Fruit fly (Drosophila melanogaster) whole organism, embryonic: ENCODE results near the gene CG3529.
A peak's percentile ranks its signal among the peaks of the same experiment; 100 is the strongest.

ENCODE experiments used
- CG13123 ChIP-seq: fragments of 200-800 bp; sonication (Bioruptor generic); optimal IDR thresholded peaks from 2 replicates; lab custom pipeline; 2016; ENCODE audit warnings: missing biosample characterization, missing genetic modification characterization
- CG14014 ChIP-seq: fragments of 200-800 bp; sonication (Bioruptor generic); IDR thresholded peaks from 2 replicates; pipeline ENCODE4 v1.3.6; 2022; ENCODE audit warnings: missing biosample characterization, missing genetic modification characterization
- CG16815 ChIP-seq: fragments of 200-800 bp; sonication (Bioruptor generic); optimal IDR thresholded peaks from 3 replicates; lab custom pipeline; 2017; ENCODE audit warnings: missing biosample characterization, mild to moderate bottlenecking, missing genetic modification characterization
- CG17568 ChIP-seq: fragments of 200-800 bp; sonication (Bioruptor generic); optimal IDR thresholded peaks from 2 replicates; lab custom pipeline; 2018; ENCODE audit warnings: missing biosample characterization, mild to moderate bottlenecking, missing genetic modification characterization, moderate library complexity
- CG2116 ChIP-seq: fragments of 200-800 bp; sonication (Bioruptor generic); optimal IDR thresholded peaks from 3 replicates; lab custom pipeline; 2018; ENCODE audit warnings: missing biosample characterization, mild to moderate bottlenecking, missing genetic modification characterization
- CG2199 ChIP-seq: fragments of 200-800 bp; sonication (Bioruptor generic); IDR thresholded peaks from 3 replicates; pipeline ENCODE4 v1.3.6; 2022; ENCODE audit warnings: missing biosample characterization, missing genetic modification characterization
- CG2889 ChIP-seq: fragments of 200-800 bp; sonication (Bioruptor generic); IDR thresholded peaks from 3 replicates; pipeline ENCODE4 v1.3.6; 2022; ENCODE audit warnings: missing biosample characterization, missing genetic modification characterization
- CG3838 ChIP-seq: fragments of 200-800 bp; sonication (Bioruptor generic); optimal IDR thresholded peaks from 3 replicates; lab custom pipeline; 2016; ENCODE audit warnings: missing biosample characterization, missing genetic modification characterization
- CG4328 ChIP-seq: fragments of 200-800 bp; sonication (Bioruptor generic); optimal IDR thresholded peaks from 3 replicates; lab custom pipeline; 2017; ENCODE audit warnings: missing biosample characterization, missing genetic modification reagents, missing genetic modification characterization
- CG4404 ChIP-seq: fragments of 200-800 bp; sonication (Bioruptor generic); IDR thresholded peaks from 2 replicates; pipeline ENCODE4 v1.3.6; 2022; ENCODE audit warnings: missing biosample characterization, missing genetic modification characterization
- CG6689 ChIP-seq: fragments of 200-800 bp; sonication (Bioruptor generic); IDR thresholded peaks from 2 replicates; pipeline ENCODE4 v1.3.6; 2022; ENCODE audit warnings: missing biosample characterization, missing genetic modification characterization
- CG6854 ChIP-seq: fragments of 200-800 bp; sonication (Bioruptor generic); optimal IDR thresholded peaks from 3 replicates; lab custom pipeline; 2017; ENCODE audit warnings: missing biosample characterization, mild to moderate bottlenecking, missing genetic modification characterization
- CG8388 ChIP-seq: fragments of 200-800 bp; sonication (Bioruptor generic); optimal IDR thresholded peaks from 2 replicates; lab custom pipeline; 2019; ENCODE audit warnings: missing biosample characterization, mild to moderate bottlenecking, missing genetic modification characterization, moderate library complexity
- CG8765 ChIP-seq: fragments of 200-800 bp; sonication (Bioruptor generic); IDR thresholded peaks from 2 replicates; pipeline ENCODE4 v1.3.6; 2022; ENCODE audit warnings: missing biosample characterization, missing genetic modification characterization
- CG9437 ChIP-seq: fragments of 200-800 bp; sonication (Bioruptor generic); optimal IDR thresholded peaks from 2 replicates; lab custom pipeline; 2018; ENCODE audit warnings: missing biosample characterization, mild to moderate bottlenecking, missing genetic modification characterization
- Med ChIP-seq: fragments of 200-800 bp; sonication (Bioruptor generic); peaks from one replicate; lab custom pipeline; 2016; ENCODE audit warnings: missing biosample characterization, missing genetic modification characterization, mild to moderate bottlenecking, inconsistent platforms, moderate library complexity
- Meics ChIP-seq: fragments of 200-800 bp; sonication (Bioruptor generic); optimal IDR thresholded peaks from 2 replicates; lab custom pipeline; 2017; ENCODE audit warnings: missing biosample characterization, mild to moderate bottlenecking, missing genetic modification characterization
- Nf-YB ChIP-seq: fragments of 200-800 bp; sonication (Bioruptor generic); optimal IDR thresholded peaks from 3 replicates; lab custom pipeline; 2019; ENCODE audit warnings: missing biosample characterization, mild to moderate bottlenecking, missing genetic modification characterization, moderate library complexity
- Opbp ChIP-seq: fragments of 200-800 bp; sonication (Bioruptor generic); IDR thresholded peaks from 3 replicates; pipeline ENCODE4 v1.3.6; 2022; ENCODE audit warnings: missing biosample characterization, missing genetic modification characterization; ENCODE audit not compliant: partially characterized antibody
- Optix ChIP-seq: fragments of 200-800 bp; sonication (Bioruptor generic); IDR thresholded peaks from 3 replicates; pipeline ENCODE4 v1.3.6; 2022; ENCODE audit warnings: missing biosample characterization, missing genetic modification characterization
- Ptx1 ChIP-seq: fragments of 200-800 bp; sonication (Bioruptor generic); IDR thresholded peaks from 2 replicates; pipeline ENCODE4 v1.3.6; 2022; ENCODE audit warnings: missing biosample characterization, missing genetic modification characterization
- Rfx ChIP-seq: fragments of 200-800 bp; sonication (Bioruptor generic); IDR thresholded peaks from 2 replicates; pipeline ENCODE4 v1.3.6; 2022; ENCODE audit warnings: missing biosample characterization, missing genetic modification characterization
- Vsx1 ChIP-seq: fragments of 200-800 bp; sonication (Bioruptor generic); optimal IDR thresholded peaks from 2 replicates; lab custom pipeline; 2017; ENCODE audit warnings: missing biosample characterization, mild to moderate bottlenecking, missing genetic modification characterization, missing genetic modification reagents
- caup ChIP-seq: fragments of 200-800 bp; sonication (Bioruptor generic); optimal IDR thresholded peaks from 3 replicates; lab custom pipeline; 2017; ENCODE audit warnings: missing biosample characterization, mild to moderate bottlenecking, missing genetic modification characterization, moderate library complexity; ENCODE audit not compliant: severe bottlenecking
- dan ChIP-seq: fragments of 200-800 bp; sonication (Bioruptor generic); IDR thresholded peaks from 2 replicates; pipeline ENCODE4 v1.3.6; 2022; ENCODE audit warnings: missing biosample characterization, missing genetic modification characterization
- danr ChIP-seq: fragments of 200-800 bp; sonication (Bioruptor generic); IDR thresholded peaks from 2 replicates; pipeline ENCODE4 v1.3.6; 2022; ENCODE audit warnings: missing biosample characterization, missing genetic modification characterization
- dmrt11E ChIP-seq: fragments of 200-800 bp; sonication (Bioruptor generic); optimal IDR thresholded peaks from 3 replicates; lab custom pipeline; 2018; ENCODE audit warnings: missing biosample characterization, mild to moderate bottlenecking, missing genetic modification characterization, moderate library complexity
- eve ChIP-seq, 2 experiments: fragments of >200 bp; optimal IDR thresholded peaks; 2 replicates each; lab custom pipeline; 2017; ENCODE audit warnings: missing biosample characterization in 2 of 2, missing genetic modification characterization in 2 of 2
- eyg ChIP-seq: fragments of 200-800 bp; sonication (Bioruptor generic); optimal IDR thresholded peaks from 3 replicates; lab custom pipeline; 2016; ENCODE audit warnings: missing biosample characterization, missing genetic modification characterization
- fd102C ChIP-seq: fragments of 200-800 bp; sonication (Bioruptor generic); optimal IDR thresholded peaks from 2 replicates; lab custom pipeline; 2018; ENCODE audit warnings: missing biosample characterization, mild to moderate bottlenecking, missing genetic modification characterization, moderate library complexity
- gfzf ChIP-seq: fragments of 200-800 bp; sonication (Bioruptor generic); optimal IDR thresholded peaks from 2 replicates; lab custom pipeline; 2016; ENCODE audit warnings: missing biosample characterization, mild to moderate bottlenecking, missing genetic modification characterization, moderate library complexity
- hb ChIP-seq: fragments of 200-800 bp; sonication (Bioruptor generic); IDR thresholded peaks from 3 replicates; pipeline ENCODE4 v1.3.6; 2022; ENCODE audit warnings: missing biosample characterization, missing genetic modification characterization; ENCODE audit not compliant: partially characterized antibody
- hkb ChIP-seq, 2 experiments: fragments of 200-800 bp in 1 of 2; fragments of >200 bp in 1 of 2; sonication (Bioruptor generic) in 1 of 2; IDR thresholded peaks in 1 of 2; optimal IDR thresholded peaks in 1 of 2; 2 replicates each; pipeline versions ENCODE4 v1.3.6 to Lab custom; 2017 to 2022; ENCODE audit warnings: missing biosample characterization in 1 of 2, missing genetic modification characterization in 1 of 2
- ind ChIP-seq: fragments of 200-800 bp; sonication (Bioruptor generic); optimal IDR thresholded peaks from 3 replicates; lab custom pipeline; 2016; ENCODE audit warnings: missing biosample characterization, missing genetic modification characterization
- lov ChIP-seq, 2 experiments: fragments of 200-800 bp in 1 of 2; fragments of >200 bp in 1 of 2; sonication (Bioruptor generic) in 1 of 2; IDR thresholded peaks in 1 of 2; optimal IDR thresholded peaks in 1 of 2; 2 replicates in 1 of 2; 3 replicates in 1 of 2; pipeline versions ENCODE4 v1.3.6 to Lab custom; 2017 to 2022; ENCODE audit warnings: missing biosample characterization in 1 of 2, missing genetic modification characterization in 1 of 2
- odd ChIP-seq: fragments of 200-800 bp; sonication (Bioruptor generic); optimal IDR thresholded peaks from 2 replicates; lab custom pipeline; 2017; ENCODE audit warnings: missing biosample characterization, mild to moderate bottlenecking, missing genetic modification characterization
- pb ChIP-seq: fragments of 200-800 bp; sonication (Bioruptor generic); optimal IDR thresholded peaks from 3 replicates; lab custom pipeline; 2016; ENCODE audit warnings: missing biosample characterization, missing genetic modification characterization
- prd ChIP-seq, 3 experiments: fragments of >200 bp in 2 of 3; fragments of 200-800 bp in 1 of 3; sonication (Bioruptor generic) in 1 of 3; optimal IDR thresholded peaks in 2 of 3; IDR thresholded peaks in 1 of 3; 2 replicates in 2 of 3; 3 replicates in 1 of 3; pipeline versions ENCODE4 v1.3.6 to Lab custom; 2017 to 2022; ENCODE audit warnings: missing biosample characterization in 1 of 3, missing genetic modification characterization in 1 of 3
- ro ChIP-seq: fragments of 200-800 bp; sonication (Bioruptor generic); IDR thresholded peaks from 2 replicates; pipeline ENCODE4 v1.3.6; 2022; ENCODE audit warnings: missing biosample characterization, missing genetic modification characterization
- sens-2 ChIP-seq: fragments of 200-800 bp; sonication (Bioruptor generic); IDR thresholded peaks from 2 replicates; pipeline ENCODE4 v1.3.6; 2022; ENCODE audit warnings: missing biosample characterization, missing genetic modification characterization
- seq ChIP-seq: fragments of 200-800 bp; sonication (Bioruptor generic); IDR thresholded peaks from 2 replicates; pipeline ENCODE4 v1.3.6; 2022; ENCODE audit warnings: missing biosample characterization, missing genetic modification characterization
- sisA ChIP-seq: fragments of 200-800 bp; sonication (Bioruptor generic); IDR thresholded peaks from 2 replicates; pipeline ENCODE4 v1.3.6; 2022; ENCODE audit warnings: missing biosample characterization, missing genetic modification characterization
- tgo ChIP-seq: fragments of 200-800 bp; sonication (Bioruptor generic); IDR thresholded peaks from 3 replicates; pipeline ENCODE4 v1.3.6; 2022; ENCODE audit warnings: missing biosample characterization, missing genetic modification characterization
- tio ChIP-seq: fragments of 200-800 bp; sonication (Bioruptor generic); optimal IDR thresholded peaks from 2 replicates; lab custom pipeline; 2017; ENCODE audit warnings: missing biosample characterization, missing genetic modification characterization, inconsistent platforms
- toy ChIP-seq: fragments of 200-800 bp; sonication (Bioruptor generic); IDR thresholded peaks from 2 replicates; pipeline ENCODE4 v1.3.6; 2022; ENCODE audit warnings: missing biosample characterization, missing genetic modification characterization
- ttk ChIP-seq: fragments of 200-800 bp; sonication (Bioruptor generic); IDR thresholded peaks from 2 replicates; pipeline ENCODE4 v2.1.2; 2022; ENCODE audit warnings: missing biosample characterization, missing genetic modification characterization
- vvl ChIP-seq: fragments of 200-800 bp; sonication (Bioruptor generic); IDR thresholded peaks from 2 replicates; pipeline ENCODE4 v1.3.6; 2022; ENCODE audit warnings: missing biosample characterization, missing genetic modification characterization
- wdn ChIP-seq: fragments of 200-800 bp; sonication (Bioruptor generic); IDR thresholded peaks from 2 replicates; pipeline ENCODE4 v1.3.6; 2022; ENCODE audit warnings: missing biosample characterization, missing genetic modification characterization
- zf30C ChIP-seq: fragments of 200-800 bp; sonication (Bioruptor generic); optimal IDR thresholded peaks from 3 replicates; lab custom pipeline; 2018; ENCODE audit warnings: missing biosample characterization, mild to moderate bottlenecking, missing genetic modification characterization

CG3529 gene

DNA sequence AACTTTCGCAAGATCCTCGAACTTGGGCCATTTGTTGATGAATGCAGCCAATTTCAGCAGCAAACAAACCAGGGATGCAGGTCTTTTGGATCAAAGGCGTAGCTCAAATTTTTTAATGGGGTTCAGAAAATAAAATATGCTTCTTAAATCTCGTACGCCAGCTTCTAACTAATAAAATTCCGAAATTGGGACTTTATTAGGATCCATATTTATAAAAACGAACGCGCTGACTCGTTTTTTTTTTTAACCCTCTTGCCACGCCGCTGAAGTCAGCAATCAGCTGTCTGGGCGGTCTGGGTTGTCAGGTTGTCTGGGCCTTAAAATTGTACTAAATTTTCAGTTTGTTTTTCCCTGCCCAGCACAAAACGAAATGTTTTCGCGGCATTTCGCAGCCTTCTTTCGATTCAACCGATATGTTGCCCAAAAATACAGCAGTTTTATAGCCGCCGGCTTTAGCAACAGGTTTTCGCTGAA is 11.0 kb downstream of the CG3529 start, which contains the start of gene CG3437 (continued):
- TF ChIP-seq Meics, result peak; percentile 99
- TF ChIP-seq danr (GFP tag; lab: Robert Waterston, UW), result peak; percentile 99
- TF ChIP-seq vvl (GFP tag; lab: Robert Waterston, UW), result peak; percentile 100
- TF ChIP-seq seq (GFP tag; lab: Robert Waterston, UW), result peak; percentile 99
- peak; percentile 98 for TF ChIP-seq CG2889 (GFP tag; lab: Robert Waterston, UW)
- peak; percentile 99 for TF ChIP-seq CG6689 (GFP tag; lab: Robert Waterston, UW)
- TF ChIP-seq Vsx1 (GFP tag; lab: Kevin White, UChicago), result peak; percentile 97
- peak; percentile 40 for TF ChIP-seq zf30C
- TF ChIP-seq dmrt11E (tag; lab: Kevin White, UChicago), result peak; percentile 97
- peak; percentile 100 for TF ChIP-seq Ptx1 (GFP tag; lab: Robert Waterston, UW)
- TF ChIP-seq sens-2, result peak; percentile 99
- TF ChIP-seq CG4328 (GFP tag; lab: Kevin White, UChicago), result peak; percentile 97
- TF ChIP-seq Rfx (GFP tag; lab: Robert Waterston, UW), result peak; percentile 100
- peak; percentile 98 for TF ChIP-seq ind
- TF ChIP-seq hb (GFP tag; lab: Robert Waterston, UW), result no peak
- TF ChIP-seq toy (GFP tag; lab: Robert Waterston, UW), result peak; percentile 98
- TF ChIP-seq sisA (GFP tag; lab: Robert Waterston, UW), result peak; percentile 99
- TF ChIP-seq eyg, result peak; percentile 98
- peak; percentile 34 for TF ChIP-seq hkb (optimal IDR thresholded peaks at IDR 0.05; lab: Kevin White, UChicago)
- TF ChIP-seq hkb (GFP tag; IDR thresholded peaks at IDR 0.05; lab: Robert Waterston, UW), result peak; percentile 99
- peak; percentile 99 for TF ChIP-seq tgo (GFP tag; lab: Robert Waterston, UW)
- peak; percentile 98 for TF ChIP-seq CG17568 (GFP tag; lab: Kevin White, UChicago)
- TF ChIP-seq ttk (GFP tag; lab: Robert Waterston, UW), result peak; percentile 99
- TF ChIP-seq odd (GFP tag; lab: Kevin White, UChicago), result peak; percentile 98
- peak; percentile 82 for TF ChIP-seq fd102C (GFP tag; lab: Kevin White, UChicago)
- TF ChIP-seq pb (GFP tag; lab: Kevin White, UChicago), result peak; percentile 98
- peak; percentile 98 for TF ChIP-seq ro (GFP tag; lab: Robert Waterston, UW)
- TF ChIP-seq CG14014, result peak; percentile 99
- TF ChIP-seq CG4404 (GFP tag; lab: Robert Waterston, UW), result peak; percentile 99
- TF ChIP-seq Nf-YB, result peak; percentile 87
- peak; percentile 99 for TF ChIP-seq CG2199
- peak; percentile 98 for TF ChIP-seq dan
- peak; percentile 100 for TF ChIP-seq Med (GFP tag; lab: Kevin White, UChicago)
- TF ChIP-seq CG6854 (GFP tag; lab: Kevin White, UChicago), result peak; percentile 98
- peak; percentile 99 for TF ChIP-seq CG8765
- TF ChIP-seq caup (GFP tag; lab: Kevin White, UChicago), result peak; percentile 99
- TF ChIP-seq CG2116, result peak; percentile 90
- TF ChIP-seq CG3838, result peak; percentile 96
- peak; percentile 98 for TF ChIP-seq tio (GFP tag; lab: Kevin White, UChicago)
- peak; percentile 96 for TF ChIP-seq CG13123 (GFP tag; lab: Kevin White, UChicago)
- peak; percentile 97 for TF ChIP-seq CG8388 (GFP tag; lab: Kevin White, UChicago)
- TF ChIP-seq CG16815 (GFP tag; lab: Kevin White, UChicago), result peak; percentile 98
- TF ChIP-seq CG9437, result peak; percentile 91
- no peak for TF ChIP-seq eve (GFP tag; optimal IDR thresholded peaks at IDR 0.05; lab: Kevin White, UChicago)
- peak; percentile 99 for TF ChIP-seq Optix (GFP tag; lab: Robert Waterston, UW)
- TF ChIP-seq gfzf (GFP tag; lab: Kevin White, UChicago), result peak; percentile 39
- no peak for TF ChIP-seq prd (optimal IDR thresholded peaks at IDR 0.05; lab: Kevin White, UChicago)
- peak; percentile 100 for TF ChIP-seq prd (GFP tag; IDR thresholded peaks at IDR 0.05; lab: Robert Waterston, UW)
- peak; percentile 48; the same call in 1 of the 3 replicates for TF ChIP-seq Opbp
- TF ChIP-seq lov (optimal IDR thresholded peaks at IDR 0.05; lab: Kevin White, UChicago), result no peak
- peak; percentile 100 for TF ChIP-seq lov (GFP tag; IDR thresholded peaks at IDR 0.05; lab: Robert Waterston, UW)
- TF ChIP-seq wdn (GFP tag; lab: Robert Waterston, UW), result peak; percentile 98
